Worm (Caenorhabditis elegans): ENCODE measurements around the gene slc-25A26.

slc-25A26 gene

ce11 chrIV:8973249-8973958, 43.2 kb downstream of the slc-25A26 start, which contains the start of gene C53B4.3 (continued):
- TF ChIP-seq peb-1 (tag; optimal IDR thresholded peaks at IDR 0.05) (no peak), sem-4 (tag; optimal IDR thresholded peaks at IDR 0.05) (peak; percentile 26), nhr-77 (tag; optimal IDR thresholded peaks at IDR 0.05) (no peak), ztf-1 (GFP tag; conservative IDR thresholded peaks at IDR 0.05) (no peak), egl-27 (tag; optimal IDR thresholded peaks at IDR 0.05) (no peak), alr-1 (tag; optimal IDR thresholded peaks at IDR 0.05) (no peak), nhr-11 (tag; optimal IDR thresholded peaks at IDR 0.05) (no peak), mdl-1 (tag; optimal IDR thresholded peaks at IDR 0.05) (no peak), unc-55 (GFP tag; optimal IDR thresholded peaks at IDR 0.05) (peak; percentile 65), lin-13 (GFP tag; optimal IDR thresholded peaks at IDR 0.05) (peak; percentile 19), nhr-237 (tag; optimal IDR thresholded peaks at IDR 0.05) (no peak), nhr-6 (tag; optimal IDR thresholded peaks at IDR 0.05) (no peak), fos-1 (tag; optimal IDR thresholded peaks at IDR 0.05) (peak; percentile 29), elt-3 (tag; optimal IDR thresholded peaks at IDR 0.05) (no peak), elt-1 (tag; optimal IDR thresholded peaks at IDR 0.05) (no peak), mab-5 (tag; optimal IDR thresholded peaks at IDR 0.05) (no peak), unc-39 (tag; optimal IDR thresholded peaks at IDR 0.05) (no peak), Y55F3AM.14 (GFP tag; optimal IDR thresholded peaks at IDR 0.05) (no peak), ZK546.5 (tag; optimal IDR thresholded peaks at IDR 0.05) (no peak), sma-9 (GFP tag; optimal IDR thresholded peaks at IDR 0.05) (peak; percentile 89), sma-9 (tag; optimal IDR thresholded peaks at IDR 0.05) (no peak), aly-2 (tag; optimal IDR thresholded peaks at IDR 0.05) (no peak)

ce11 chrIV:8974543-8975330, 44.5 kb downstream of the slc-25A26 start:
- TF ChIP-seq elt-3 (tag; optimal IDR thresholded peaks at IDR 0.05) = no peak
- TF ChIP-seq dmd-4 (tag; optimal IDR thresholded peaks at IDR 0.05) = no peak
- no peak for TF ChIP-seq alr-1 (tag; optimal IDR thresholded peaks at IDR 0.05)
- TF ChIP-seq mab-5 (tag; optimal IDR thresholded peaks at IDR 0.05) = no peak
- TF ChIP-seq ceh-82 (tag; optimal IDR thresholded peaks at IDR 0.05) = no peak
- TF ChIP-seq mdl-1 (tag; optimal IDR thresholded peaks at IDR 0.05) = no peak
- no peak for TF ChIP-seq blmp-1 (tag; optimal IDR thresholded peaks at IDR 0.05; ENCODE audit: insufficient read depth)
- TF ChIP-seq zag-1 (tag; optimal IDR thresholded peaks at IDR 0.05) = no peak
- peak in 1 of 2 experiments; percentile 63 for TF ChIP-seq lsy-2 (tag; optimal IDR thresholded peaks at IDR 0.05)
- no peak for TF ChIP-seq Y55F3AM.14 (GFP tag; optimal IDR thresholded peaks at IDR 0.05)
- TF ChIP-seq C34F6.9 (tag; optimal IDR thresholded peaks at IDR 0.05) = peak; percentile 56
- no peak for TF ChIP-seq snpc-4 (tag; optimal IDR thresholded peaks at IDR 0.05)
- peak; percentile 42 for TF ChIP-seq nhr-129 (tag; optimal IDR thresholded peaks at IDR 0.05)
- no peak for TF ChIP-seq nhr-10 (tag; optimal IDR thresholded peaks at IDR 0.05)
- peak; percentile 17 for TF ChIP-seq ztf-4 (tag; optimal IDR thresholded peaks at IDR 0.05)
- no peak for TF ChIP-seq ama-1 (optimal IDR thresholded peaks at IDR 0.05)
- no peak for TF ChIP-seq nhr-25 (tag; optimal IDR thresholded peaks at IDR 0.05)
- no peak for TF ChIP-seq nhr-21 (tag; optimal IDR thresholded peaks at IDR 0.05)
- TF ChIP-seq nhr-6 (tag; optimal IDR thresholded peaks at IDR 0.05) = no peak
- no peak for TF ChIP-seq peb-1 (tag; optimal IDR thresholded peaks at IDR 0.05)
- TF ChIP-seq F13H6.1 (tag; optimal IDR thresholded peaks at IDR 0.05) = peak; percentile 34
- TF ChIP-seq sma-9 (GFP tag; optimal IDR thresholded peaks at IDR 0.05) = peak; percentile 36
- no peak for TF ChIP-seq sma-9 (tag; optimal IDR thresholded peaks at IDR 0.05)
- TF ChIP-seq unc-62 (GFP tag; optimal IDR thresholded peaks at IDR 0.05) = no peak
- no peak for TF ChIP-seq sem-4 (tag; optimal IDR thresholded peaks at IDR 0.05)
- no peak for TF ChIP-seq fos-1 (tag; optimal IDR thresholded peaks at IDR 0.05)
- TF ChIP-seq lin-13 (GFP tag; optimal IDR thresholded peaks at IDR 0.05) = no peak
- no peak for TF ChIP-seq lin-11 (tag; optimal IDR thresholded peaks at IDR 0.05)
- TF ChIP-seq nhr-237 (tag; optimal IDR thresholded peaks at IDR 0.05) = no peak
- TF ChIP-seq ztf-1 (GFP tag; conservative IDR thresholded peaks at IDR 0.05) = no peak
- no peak for TF ChIP-seq egl-27 (tag; optimal IDR thresholded peaks at IDR 0.05)
- TF ChIP-seq mbf-1 (tag; optimal IDR thresholded peaks at IDR 0.05) = no peak
- TF ChIP-seq crh-2 (tag; optimal IDR thresholded peaks at IDR 0.05) = peak; percentile 10
- TF ChIP-seq R02D3.7 (tag; optimal IDR thresholded peaks at IDR 0.05) = no peak
- no peak for TF ChIP-seq ZK546.5 (tag; optimal IDR thresholded peaks at IDR 0.05)
- TF ChIP-seq unc-39 (tag; optimal IDR thresholded peaks at IDR 0.05) = no peak
- TF ChIP-seq nhr-11 (tag; optimal IDR thresholded peaks at IDR 0.05) = no peak
- no peak for TF ChIP-seq sma-3 (GFP tag; optimal IDR thresholded peaks at IDR 0.05)
- no peak for TF ChIP-seq elt-1 (tag; optimal IDR thresholded peaks at IDR 0.05)
- TF ChIP-seq aly-2 (tag; optimal IDR thresholded peaks at IDR 0.05) = no peak
- no peak for TF ChIP-seq gmeb-1 (tag; optimal IDR thresholded peaks at IDR 0.05)
- TF ChIP-seq unc-55 (GFP tag; optimal IDR thresholded peaks at IDR 0.05) = no peak
- no peak for TF ChIP-seq ceh-16 (tag; optimal IDR thresholded peaks at IDR 0.05)
- no peak for TF ChIP-seq nhr-23 (tag; optimal IDR thresholded peaks at IDR 0.05)
- no peak for TF ChIP-seq ztf-11 (tag; optimal IDR thresholded peaks at IDR 0.05)
- TF ChIP-seq nhr-12 (tag; optimal IDR thresholded peaks at IDR 0.05) = no peak
- TF ChIP-seq nhr-77 (tag; optimal IDR thresholded peaks at IDR 0.05) = no peak

All from whole organism, L2 larva.